Worm (Caenorhabditis elegans): Measurements from ENCODE around the gene ceh-40.

Gene ceh-40

DNA sequence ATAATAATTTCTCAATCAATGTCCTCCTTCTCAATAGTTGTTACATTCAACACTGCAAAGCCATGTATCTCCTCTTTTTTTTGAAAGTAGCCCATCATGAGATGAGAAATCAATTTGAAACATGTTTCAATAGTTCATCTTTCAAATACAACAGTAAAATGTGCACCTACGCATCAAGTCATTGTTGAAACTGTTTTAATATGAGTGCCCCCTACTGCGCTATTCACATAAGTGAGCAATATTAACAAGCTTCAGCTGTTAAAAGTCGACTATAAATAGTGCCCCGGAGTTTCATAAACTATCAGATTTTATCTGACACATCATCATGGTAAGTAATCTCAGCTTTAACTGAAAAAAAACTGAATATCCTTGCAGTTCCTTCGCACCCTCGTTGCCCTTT lies 39.9 kb upstream of the ceh-40 start, which contains the start of the genes nspc-15 and F19H6.6:
nspc-15 (plus strand) TSS at position 301 of the 400 bp plus-strand sequence.
F19H6.6 (plus strand) TSS at position 384 of the 400 bp plus-strand sequence.
- TF ChIP-seq lin-11 (tag; optimal IDR thresholded peaks at IDR 0.05) (no peak), dve-1 (tag; optimal IDR thresholded peaks at IDR 0.05) (no peak), gmeb-2 (tag; optimal IDR thresholded peaks at IDR 0.05) (no peak), unc-42 (tag; optimal IDR thresholded peaks at IDR 0.05) (no peak), ceh-45 (GFP tag; IDR thresholded peaks at IDR 0.05) (no peak), ahr-1 (tag; optimal IDR thresholded peaks at IDR 0.05) (no peak), hlh-13 (GFP tag; optimal IDR thresholded peaks at IDR 0.05) (no peak), elt-4 (tag; optimal IDR thresholded peaks at IDR 0.05) (no peak), ttx-3 (tag; optimal IDR thresholded peaks at IDR 0.05) (no peak), ceh-24 (tag; optimal IDR thresholded peaks at IDR 0.05) (no peak), C38D4.7 (GFP tag; optimal IDR thresholded peaks at IDR 0.05) (no peak), zip-5 (tag; optimal IDR thresholded peaks at IDR 0.05) (no peak), mec-3 (tag; optimal IDR thresholded peaks at IDR 0.05; ENCODE audit: borderline replicate concordance) (no peak)

DNA sequence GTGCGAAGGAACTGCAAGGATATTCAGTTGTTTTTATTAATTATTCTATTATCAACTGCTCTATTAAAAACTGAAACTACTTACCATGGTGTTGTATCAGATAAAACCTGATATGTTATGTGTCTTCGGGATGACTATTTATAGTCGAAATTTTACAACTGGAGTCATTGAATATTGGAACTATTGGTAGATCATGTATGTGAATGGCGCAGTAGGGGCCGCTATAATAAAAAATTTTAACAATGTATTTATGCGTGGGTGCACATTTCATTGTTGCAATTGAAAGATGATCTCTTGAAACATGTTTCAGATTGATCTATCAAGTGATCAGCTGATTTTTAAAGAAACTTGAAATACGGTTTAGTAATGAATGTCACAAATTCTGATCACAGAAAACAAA lies 38.4 kb upstream of the ceh-40 start, which contains the start of gene nspc-14:
nspc-14 (minus strand) TSS at position 101 of the 400 bp plus-strand sequence.
- no peak for TF ChIP-seq ceh-48 (tag; optimal IDR thresholded peaks at IDR 0.05)
- no peak for TF ChIP-seq sox-4 (tag; optimal IDR thresholded peaks at IDR 0.05)
- TF ChIP-seq C08G9.2 (tag; optimal IDR thresholded peaks at IDR 0.05): no peak
- TF ChIP-seq hlh-6 (tag; optimal IDR thresholded peaks at IDR 0.05): no peak
- TF ChIP-seq rnt-1 (tag; optimal IDR thresholded peaks at IDR 0.05): no peak
- no peak for TF ChIP-seq zip-5 (tag; optimal IDR thresholded peaks at IDR 0.05)
- no peak for TF ChIP-seq ceh-34 (tag; optimal IDR thresholded peaks at IDR 0.05)
- no peak for TF ChIP-seq unc-86 (tag; optimal IDR thresholded peaks at IDR 0.05)
- no peak for TF ChIP-seq K09A11.1 (tag; optimal IDR thresholded peaks at IDR 0.05; ENCODE audit: insufficient read depth)
- TF ChIP-seq Y22D7AL.16 (tag; optimal IDR thresholded peaks at IDR 0.05): no peak
- TF ChIP-seq pqm-1 (tag; optimal IDR thresholded peaks at IDR 0.05): no peak
- no peak for TF ChIP-seq ceh-19 (GFP tag; optimal IDR thresholded peaks at IDR 0.05)
- TF ChIP-seq sox-2 (GFP tag; IDR thresholded peaks at IDR 0.05): no peak
- no peak for TF ChIP-seq pha-4 (tag; optimal IDR thresholded peaks at IDR 0.05)
- no peak for TF ChIP-seq ceh-30 (tag; optimal IDR thresholded peaks at IDR 0.05)
- no peak for TF ChIP-seq ztf-16 (tag; optimal IDR thresholded peaks at IDR 0.05)
- no peak for TF ChIP-seq ceh-45 (GFP tag; IDR thresholded peaks at IDR 0.05)

DNA sequence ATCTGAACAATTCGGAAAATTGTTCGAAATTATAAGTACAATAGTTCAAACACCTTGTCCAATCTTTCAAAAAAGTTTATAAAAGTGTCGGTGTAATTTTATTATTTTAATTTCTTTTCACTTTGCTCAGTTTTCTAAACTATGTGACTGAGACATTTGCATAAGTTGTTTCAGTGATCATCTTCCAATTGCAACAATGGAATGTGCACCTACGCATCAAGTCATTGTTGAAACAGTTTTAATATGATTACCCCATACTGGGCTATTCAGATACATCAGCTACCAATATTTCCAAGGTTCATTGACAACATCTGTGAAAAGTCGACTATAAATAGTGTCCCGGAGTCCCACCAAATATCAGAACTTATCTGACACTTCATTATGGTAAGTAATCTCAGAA lies 36.5 kb upstream of the ceh-40 start, which contains the start of gene nspc-13:
nspc-13 (plus strand) TSS at position 301 of the 400 bp plus-strand sequence.
- TF ChIP-seq ceh-34 (tag; optimal IDR thresholded peaks at IDR 0.05) (no peak), pha-2 (tag; optimal IDR thresholded peaks at IDR 0.05) (no peak), F13H6.1 (tag; optimal IDR thresholded peaks at IDR 0.05) (no peak), ets-4 (tag; optimal IDR thresholded peaks at IDR 0.05) (no peak), unc-3 (GFP tag; conservative IDR thresholded peaks at IDR 0.05) (no peak), unc-3 (tag; optimal IDR thresholded peaks at IDR 0.05) (no peak), ceh-9 (tag; optimal IDR thresholded peaks at IDR 0.05) (no peak), hlh-15 (tag; optimal IDR thresholded peaks at IDR 0.05) (no peak), tbx-2 (tag; optimal IDR thresholded peaks at IDR 0.05) (no peak), nfya-1 (tag; optimal IDR thresholded peaks at IDR 0.05) (no peak), hlh-30 (tag; optimal IDR thresholded peaks at IDR 0.05; ENCODE audit: insufficient read depth) (no peak), ref-2 (tag; optimal IDR thresholded peaks at IDR 0.05) (no peak), madf-2 (tag; optimal IDR thresholded peaks at IDR 0.05) (no peak)

Data from whole organism, late embryonic.